Fruit fly (Drosophila melanogaster): Measurements from ENCODE around the gene scaf6.

Gene scaf6

dm6 chr3L:17049912-17050345 is 7.6 kb upstream of the scaf6 start:
- TF ChIP-seq CG32121 (GFP tag; IDR thresholded peaks at IDR 0.05) (no peak), CG14655 (GFP tag; optimal IDR thresholded peaks at IDR 0.05) (no peak), CG8159 (tag; optimal IDR thresholded peaks at IDR 0.05) (no peak), CG12605 (GFP tag; IDR thresholded peaks at IDR 0.05) (no peak), CG8301 (tag; optimal IDR thresholded peaks at IDR 0.05) (no peak), CG9948 (tag; optimal IDR thresholded peaks at IDR 0.05) (no peak), Pif1B (GFP tag; optimal IDR thresholded peaks at IDR 0.05) (no peak), gl (tag; optimal IDR thresholded peaks at IDR 0.05) (no peak), CG17806 (tag; optimal IDR thresholded peaks at IDR 0.05) (no peak), fd96Ca (GFP tag; IDR thresholded peaks at IDR 0.05) (no peak)

dm6 chr3L:17049314-17049713 is 6.9 kb upstream of the scaf6 start, which contains the start of gene rogdi:
rogdi (plus strand) TSS chr3L:17049512.
- no peak for TF ChIP-seq CG8301 (tag; optimal IDR thresholded peaks at IDR 0.05)
- TF ChIP-seq CG34367 (tag; optimal IDR thresholded peaks at IDR 0.05): no peak
- TF ChIP-seq Ets98B (GFP tag; IDR thresholded peaks at IDR 0.05): no peak
- no peak for TF ChIP-seq Snoo (tag; optimal IDR thresholded peaks at IDR 0.05)
- no peak for TF ChIP-seq Pif1B (GFP tag; optimal IDR thresholded peaks at IDR 0.05)
- no peak for TF ChIP-seq fd96Ca (GFP tag; IDR thresholded peaks at IDR 0.05)
- no peak for TF ChIP-seq rn (GFP tag; IDR thresholded peaks at IDR 0.05)
- no peak for TF ChIP-seq CG14655 (GFP tag; optimal IDR thresholded peaks at IDR 0.05)
- no peak for TF ChIP-seq CG32121 (GFP tag; IDR thresholded peaks at IDR 0.05)
- TF ChIP-seq CG12605 (GFP tag; IDR thresholded peaks at IDR 0.05): no peak
- TF ChIP-seq CG4496 (GFP tag; IDR thresholded peaks at IDR 0.05): no peak
- no peak for TF ChIP-seq CG10348 (GFP tag; IDR thresholded peaks at IDR 0.05)
- no peak for TF ChIP-seq D1 (tag; optimal IDR thresholded peaks at IDR 0.05)
- no peak for TF ChIP-seq CG8159 (tag; optimal IDR thresholded peaks at IDR 0.05)
- no peak for TF ChIP-seq EcR (GFP tag; optimal IDR thresholded peaks at IDR 0.05)
- no peak for TF ChIP-seq Pif1A (GFP tag; optimal IDR thresholded peaks at IDR 0.05)
- no peak for TF ChIP-seq CG15710 (tag; optimal IDR thresholded peaks at IDR 0.05)
- TF ChIP-seq gl (tag; optimal IDR thresholded peaks at IDR 0.05): no peak
- no peak for TF ChIP-seq CG9948 (tag; optimal IDR thresholded peaks at IDR 0.05)
- no peak for TF ChIP-seq CG17806 (tag; optimal IDR thresholded peaks at IDR 0.05)

- peak; percentile 39; the same call in 1 of the 2 replicates for TF ChIP-seq CG12605 (GFP tag; IDR thresholded peaks at IDR 0.05)
- no peak for TF ChIP-seq CG17806 (tag; optimal IDR thresholded peaks at IDR 0.05)
- TF ChIP-seq EcR (GFP tag; optimal IDR thresholded peaks at IDR 0.05): no peak
- TF ChIP-seq Pif1A (GFP tag; optimal IDR thresholded peaks at IDR 0.05): no peak
- no peak for TF ChIP-seq CG32121 (GFP tag; IDR thresholded peaks at IDR 0.05)
- TF ChIP-seq CG10348 (GFP tag; IDR thresholded peaks at IDR 0.05): no peak
- TF ChIP-seq CG4496 (GFP tag; IDR thresholded peaks at IDR 0.05): 0 out of 3 replicates have a peak, but pooled peaks have one; percentile 51
- no peak for TF ChIP-seq fd96Ca (GFP tag; IDR thresholded peaks at IDR 0.05)
- TF ChIP-seq CG34367 (tag; optimal IDR thresholded peaks at IDR 0.05): no peak
- peak; percentile 30 for TF ChIP-seq CG14655 (GFP tag; optimal IDR thresholded peaks at IDR 0.05)
- TF ChIP-seq Pif1B (GFP tag; optimal IDR thresholded peaks at IDR 0.05): no peak
- 0 out of 2 replicates have a peak, but pooled peaks have one; percentile 23 for TF ChIP-seq Ets98B (GFP tag; IDR thresholded peaks at IDR 0.05)
These were observed 5.5 kb upstream of the scaf6 start for dm6 chr3L:17047811-17048239.

dm6 chr3L:17045431-17046238 is 3.3 kb upstream of the scaf6 start, which contains the start of gene TpnC73F:
TpnC73F (plus strand) TSS chr3L:17046063.
- no peak for TF ChIP-seq CG34367 (tag; optimal IDR thresholded peaks at IDR 0.05)
- no peak for TF ChIP-seq CG13204 (GFP tag; optimal IDR thresholded peaks at IDR 0.05)
- TF ChIP-seq rn (GFP tag; IDR thresholded peaks at IDR 0.05): no peak
- TF ChIP-seq EcR (GFP tag; optimal IDR thresholded peaks at IDR 0.05): no peak
- peak; percentile 28; the same call in 1 of the 2 replicates for TF ChIP-seq CG32121 (GFP tag; IDR thresholded peaks at IDR 0.05)
- peak; percentile 96 for TF ChIP-seq CG14655 (GFP tag; optimal IDR thresholded peaks at IDR 0.05)
- no peak for TF ChIP-seq D1 (tag; optimal IDR thresholded peaks at IDR 0.05)
- TF ChIP-seq CG9948 (tag; optimal IDR thresholded peaks at IDR 0.05): no peak
- TF ChIP-seq fd96Ca (GFP tag; IDR thresholded peaks at IDR 0.05): no peak

- TF ChIP-seq Pif1A (GFP tag; optimal IDR thresholded peaks at IDR 0.05) (no peak), gl (tag; optimal IDR thresholded peaks at IDR 0.05) (peak; percentile 0)
These were observed 2.4 kb upstream of the scaf6 start, which contains the start of gene Pop5 for dm6 chr3L:17044799-17045198. Pop5 (minus strand) TSS chr3L:17045038.

dm6 chr3L:17035492-17035891 is 6.9 kb downstream of the scaf6 start, which contains the start of gene beg:
beg (plus strand) TSS chr3L:17035668.
- TF ChIP-seq CG14655 (GFP tag; optimal IDR thresholded peaks at IDR 0.05): no peak
- no peak for TF ChIP-seq CG8159 (tag; optimal IDR thresholded peaks at IDR 0.05)
- no peak for TF ChIP-seq CG8301 (tag; optimal IDR thresholded peaks at IDR 0.05)

- no peak for TF ChIP-seq fd96Ca (GFP tag; IDR thresholded peaks at IDR 0.05)
- TF ChIP-seq Snoo (tag; optimal IDR thresholded peaks at IDR 0.05): peak; percentile 32
These were observed 9.1 kb downstream of the scaf6 start for dm6 chr3L:17033309-17033708.
